Fruit fly (Drosophila melanogaster) whole organism, embryonic: ENCODE results near the gene Fbw5.

ENCODE experiments used
- Adf1 ChIP-seq: fragments of 200-800 bp; sonication (Bioruptor generic); IDR thresholded peaks from 2 replicates; pipeline ENCODE4 v1.3.6; 2022; ENCODE audit warnings: missing biosample characterization, missing genetic modification characterization
- BtbVII ChIP-seq: fragments of 200-800 bp; sonication (Bioruptor generic); optimal IDR thresholded peaks from 3 replicates; lab custom pipeline; 2017; ENCODE audit warnings: missing biosample characterization, mild to moderate bottlenecking, missing genetic modification characterization
- C15 ChIP-seq: fragments of 200-800 bp; sonication (Bioruptor generic); IDR thresholded peaks from 3 replicates; pipeline ENCODE4 v1.3.6; 2022; ENCODE audit warnings: missing biosample characterization, missing genetic modification characterization
- CG10147 ChIP-seq: fragments of 200-800 bp; sonication (Bioruptor generic); optimal IDR thresholded peaks from 2 replicates; lab custom pipeline; 2019; ENCODE audit warnings: missing biosample characterization, mild to moderate bottlenecking, missing genetic modification characterization, moderate library complexity
- CG10274 ChIP-seq: fragments of 200-800 bp; sonication (Bioruptor generic); optimal IDR thresholded peaks from 3 replicates; lab custom pipeline; 2017; ENCODE audit warnings: missing biosample characterization, mild to moderate bottlenecking, missing genetic modification characterization
- CG11085 ChIP-seq: fragments of 200-800 bp; sonication (Bioruptor generic); IDR thresholded peaks from 2 replicates; pipeline ENCODE4 v1.3.6; 2022; ENCODE audit warnings: missing biosample characterization, missing genetic modification characterization
- CG11093 ChIP-seq: fragments of 200-800 bp; sonication (Bioruptor generic); IDR thresholded peaks from 3 replicates; pipeline ENCODE4 v1.3.6; 2022; ENCODE audit warnings: missing biosample characterization, missing genetic modification characterization
- CG12391 ChIP-seq: fragments of 200-800 bp; sonication (Bioruptor generic); optimal IDR thresholded peaks from 3 replicates; lab custom pipeline; 2018; ENCODE audit warnings: missing biosample characterization, mild to moderate bottlenecking, missing genetic modification characterization, moderate library complexity
- CG14050 ChIP-seq: fragments of 200-800 bp; sonication (Bioruptor generic); IDR thresholded peaks from 3 replicates; pipeline ENCODE4 v1.3.6; 2022; ENCODE audit warnings: missing biosample characterization, missing genetic modification characterization
- CG15269 ChIP-seq: fragments of 200-800 bp; sonication (Bioruptor generic); optimal IDR thresholded peaks from 2 replicates; lab custom pipeline; 2018; ENCODE audit warnings: missing biosample characterization, mild to moderate bottlenecking, missing genetic modification characterization, moderate library complexity
- CG17568 ChIP-seq: fragments of 200-800 bp; sonication (Bioruptor generic); optimal IDR thresholded peaks from 2 replicates; lab custom pipeline; 2018; ENCODE audit warnings: missing biosample characterization, mild to moderate bottlenecking, missing genetic modification characterization, moderate library complexity
- CG18599 ChIP-seq: fragments of 200-800 bp; sonication (Bioruptor generic); optimal IDR thresholded peaks from 3 replicates; lab custom pipeline; 2017; ENCODE audit warnings: missing biosample characterization, missing genetic modification characterization, mild to moderate bottlenecking, moderate library complexity, missing genetic modification reagents
- CG2875 ChIP-seq: fragments of 200-800 bp; sonication (Bioruptor generic); optimal IDR thresholded peaks from 2 replicates; lab custom pipeline; 2017; ENCODE audit warnings: missing biosample characterization, mild to moderate bottlenecking, missing genetic modification characterization, missing genetic modification reagents
- CG34422 ChIP-seq: fragments of 200-800 bp; sonication (Bioruptor generic); IDR thresholded peaks from 3 replicates; pipeline ENCODE4 v1.3.6; 2022; ENCODE audit warnings: missing biosample characterization, missing genetic modification characterization
- CG3838 ChIP-seq: fragments of 200-800 bp; sonication (Bioruptor generic); optimal IDR thresholded peaks from 3 replicates; lab custom pipeline; 2016; ENCODE audit warnings: missing biosample characterization, missing genetic modification characterization
- CG4854 ChIP-seq: fragments of 200-800 bp; sonication (Bioruptor generic); optimal IDR thresholded peaks from 2 replicates; lab custom pipeline; 2016; ENCODE audit warnings: missing biosample characterization, missing genetic modification characterization, inconsistent platforms
- CG5180 ChIP-seq: fragments of 200-800 bp; sonication (Bioruptor generic); optimal IDR thresholded peaks from 3 replicates; lab custom pipeline; 2017; ENCODE audit warnings: missing biosample characterization, missing genetic modification characterization, mild to moderate bottlenecking, moderate library complexity, missing genetic modification reagents
- CG7839 ChIP-seq: fragments of 200-800 bp; sonication (Bioruptor generic); optimal IDR thresholded peaks from 3 replicates; lab custom pipeline; 2018; ENCODE audit warnings: missing biosample characterization, mild to moderate bottlenecking, missing genetic modification characterization, moderate library complexity
- CG8924 ChIP-seq: fragments of 200-800 bp; optimal IDR thresholded peaks from 3 replicates; lab custom pipeline; 2019; ENCODE audit warnings: missing biosample characterization, mild to moderate bottlenecking, missing genetic modification characterization, moderate library complexity
- Camta ChIP-seq: fragments of 200-800 bp; sonication (Bioruptor generic); optimal IDR thresholded peaks from 2 replicates; lab custom pipeline; 2016; ENCODE audit warnings: missing biosample characterization, missing genetic modification characterization
- Dll ChIP-seq: fragments of 200-800 bp; sonication (Bioruptor generic); IDR thresholded peaks from 4 replicates; pipeline ENCODE4 v1.3.6; 2022; ENCODE audit warnings: missing biosample characterization, missing genetic modification characterization; ENCODE audit not compliant: partially characterized antibody
- Fer1 ChIP-seq: fragments of 200-800 bp; sonication (Bioruptor generic); optimal IDR thresholded peaks from 2 replicates; lab custom pipeline; 2017; ENCODE audit warnings: missing biosample characterization, mild to moderate bottlenecking, missing genetic modification characterization
- Fer2 ChIP-seq: fragments of 200-800 bp; sonication (Bioruptor generic); optimal IDR thresholded peaks from 2 replicates; lab custom pipeline; 2018; ENCODE audit warnings: missing biosample characterization, mild to moderate bottlenecking, missing genetic modification characterization, moderate library complexity
- Gug ChIP-seq: fragments of 200-800 bp; sonication (Bioruptor generic); IDR thresholded peaks from 4 replicates; pipeline ENCODE4 v1.3.6; 2022; ENCODE audit warnings: missing biosample characterization, missing genetic modification characterization
- Hmr ChIP-seq: fragments of 200-800 bp; sonication (Bioruptor generic); optimal IDR thresholded peaks from 3 replicates; lab custom pipeline; 2017; ENCODE audit warnings: mild to moderate bottlenecking, missing biosample characterization, missing genetic modification reagents, missing genetic modification characterization
- MTF-1 ChIP-seq: fragments of 200-800 bp; sonication (Bioruptor generic); optimal IDR thresholded peaks from 2 replicates; lab custom pipeline; 2018; ENCODE audit warnings: missing biosample characterization, mild to moderate bottlenecking, missing genetic modification characterization, borderline replicate concordance
- Mrtf ChIP-seq: fragments of 200-800 bp; sonication (Bioruptor generic); IDR thresholded peaks from 3 replicates; pipeline ENCODE4 v1.3.6; 2022; ENCODE audit warnings: missing biosample characterization, missing genetic modification characterization
- NFAT ChIP-seq: fragments of 200-800 bp; sonication (Bioruptor generic); IDR thresholded peaks from 2 replicates; pipeline ENCODE4 v1.3.6; 2022; ENCODE audit warnings: missing biosample characterization, missing genetic modification characterization
- Pdp1 ChIP-seq, 2 experiments: fragments of 200-800 bp; sonication (Bioruptor generic); optimal IDR thresholded peaks; 3 replicates each; lab custom pipeline; 2016; ENCODE audit warnings: missing biosample characterization in 2 of 2, missing genetic modification characterization in 2 of 2, mild to moderate bottlenecking in 1 of 2, moderate library complexity in 1 of 2
- Xrp1 ChIP-seq: fragments of 200-800 bp; sonication (Bioruptor generic); IDR thresholded peaks from 2 replicates; pipeline ENCODE4 v1.3.6; 2022; ENCODE audit warnings: missing biosample characterization, missing genetic modification characterization
- abd-A ChIP-seq: fragments of 200-800 bp; sonication (Bioruptor generic); optimal IDR thresholded peaks from 3 replicates; lab custom pipeline; 2019; ENCODE audit warnings: missing biosample characterization, mild to moderate bottlenecking, missing genetic modification characterization, moderate library complexity
- btn ChIP-seq: fragments of 200-800 bp; sonication (Bioruptor generic); optimal IDR thresholded peaks from 2 replicates; lab custom pipeline; 2016; ENCODE audit warnings: missing biosample characterization, missing genetic modification characterization
- cad ChIP-seq: fragments of >200 bp; optimal IDR thresholded peaks from 2 replicates; lab custom pipeline; 2017; ENCODE audit warnings: missing biosample characterization, missing genetic modification characterization
- cg ChIP-seq: fragments of 200-800 bp; sonication (Bioruptor generic); optimal IDR thresholded peaks from 3 replicates; lab custom pipeline; 2019; ENCODE audit warnings: missing biosample characterization, mild to moderate bottlenecking, missing genetic modification characterization, moderate library complexity
- chn ChIP-seq: fragments of 200-800 bp; sonication (Bioruptor generic); optimal IDR thresholded peaks from 2 replicates; lab custom pipeline; 2016; ENCODE audit warnings: missing biosample characterization, missing genetic modification characterization
- crc ChIP-seq: fragments of 200-800 bp; sonication (Bioruptor generic); optimal IDR thresholded peaks from 2 replicates; lab custom pipeline; 2016; ENCODE audit warnings: missing biosample characterization, missing genetic modification characterization
- crp ChIP-seq, 2 experiments: fragments of 200-800 bp; sonication (Bioruptor generic); optimal IDR thresholded peaks; 2 replicates in 1 of 2; 3 replicates in 1 of 2; lab custom pipeline; 2017; ENCODE audit warnings: missing biosample characterization in 2 of 2, missing genetic modification characterization in 2 of 2, mild to moderate bottlenecking in 1 of 2, moderate library complexity in 1 of 2
- dm ChIP-seq: fragments of 200-800 bp; sonication (Bioruptor generic); optimal IDR thresholded peaks from 3 replicates; lab custom pipeline; 2016; ENCODE audit warnings: missing biosample characterization, missing genetic modification characterization
- dpn ChIP-seq, 2 experiments: fragments of 200-800 bp; sonication (Bioruptor generic); optimal IDR thresholded peaks; 3 replicates each; lab custom pipeline; 2016; ENCODE audit warnings: missing biosample characterization in 2 of 2, missing genetic modification characterization in 2 of 2
- fd96Cb ChIP-seq: fragments of 200-800 bp; sonication (Bioruptor generic); optimal IDR thresholded peaks from 2 replicates; lab custom pipeline; 2018; ENCODE audit warnings: missing biosample characterization, mild to moderate bottlenecking, missing genetic modification characterization, moderate library complexity
- fru ChIP-seq: fragments of >200 bp; optimal IDR thresholded peaks from 2 replicates; lab custom pipeline; 2017
- ham ChIP-seq: fragments of 200-800 bp; sonication (Bioruptor generic); IDR thresholded peaks from 2 replicates; pipeline ENCODE4 v1.3.6; 2022; ENCODE audit warnings: missing biosample characterization, missing genetic modification characterization
- insv ChIP-seq, 2 experiments: fragments of 200-800 bp; sonication (Bioruptor generic); optimal IDR thresholded peaks; 3 replicates each; lab custom pipeline; 2016 to 2018; ENCODE audit warnings: missing biosample characterization in 2 of 2, missing genetic modification characterization in 2 of 2
- nmo ChIP-seq: fragments of 200-800 bp; sonication (Bioruptor generic); optimal IDR thresholded peaks from 2 replicates; lab custom pipeline; 2018; ENCODE audit warnings: missing biosample characterization, mild to moderate bottlenecking, missing genetic modification characterization, moderate library complexity
- sens-2 ChIP-seq: fragments of 200-800 bp; sonication (Bioruptor generic); IDR thresholded peaks from 2 replicates; pipeline ENCODE4 v1.3.6; 2022; ENCODE audit warnings: missing biosample characterization, missing genetic modification characterization
- slp2 ChIP-seq: fragments of 200-800 bp; sonication (Bioruptor generic); optimal IDR thresholded peaks from 2 replicates; lab custom pipeline; 2016; ENCODE audit warnings: missing biosample characterization, missing genetic modification characterization
- stwl ChIP-seq: fragments of 200-800 bp; sonication (Bioruptor generic); optimal IDR thresholded peaks from 3 replicates; lab custom pipeline; 2018; ENCODE audit warnings: missing biosample characterization, mild to moderate bottlenecking, missing genetic modification characterization, moderate library complexity
- tgo ChIP-seq: fragments of 200-800 bp; sonication (Bioruptor generic); IDR thresholded peaks from 3 replicates; pipeline ENCODE4 v1.3.6; 2022; ENCODE audit warnings: missing biosample characterization, missing genetic modification characterization
- tll ChIP-seq, 2 experiments: fragments of 200-800 bp in 1 of 2; fragments of >200 bp in 1 of 2; sonication (Bioruptor generic) in 1 of 2; optimal IDR thresholded peaks; 2 replicates each; lab custom pipeline; 2017 to 2019; ENCODE audit warnings: missing biosample characterization in 2 of 2, missing genetic modification characterization in 2 of 2, mild to moderate bottlenecking in 1 of 2, moderate library complexity in 1 of 2
- vnd ChIP-seq: fragments of 200-800 bp; sonication (Bioruptor generic); IDR thresholded peaks from 3 replicates; pipeline ENCODE4 v1.3.6; 2022; ENCODE audit warnings: missing biosample characterization, missing genetic modification characterization; ENCODE audit not compliant: partially characterized antibody
- zen ChIP-seq: fragments of 200-800 bp; sonication (Bioruptor generic); optimal IDR thresholded peaks from 3 replicates; lab custom pipeline; 2018; ENCODE audit warnings: missing biosample characterization, mild to moderate bottlenecking, missing genetic modification characterization, moderate library complexity

Gene Fbw5

DNA sequence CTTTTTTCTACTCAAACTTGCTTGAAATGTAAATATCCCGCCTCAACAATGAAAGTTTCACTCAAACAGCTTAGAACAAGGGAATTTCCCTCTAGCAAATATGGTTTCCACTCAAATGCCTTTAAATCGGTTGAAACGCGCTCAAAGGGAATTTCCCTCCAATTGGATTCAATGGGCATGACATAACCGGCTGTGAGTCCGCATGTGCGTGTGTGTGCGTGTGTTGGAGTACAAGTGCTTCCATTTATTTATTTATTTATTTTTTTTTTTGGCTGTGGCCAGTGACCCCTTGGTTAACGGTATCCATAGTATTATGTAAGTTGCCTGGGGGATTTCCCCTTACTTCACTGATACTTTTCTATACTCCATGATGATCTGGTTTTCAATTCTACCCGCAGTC is 10.4 kb upstream of the Fbw5 start (continued):
- TF ChIP-seq cad (GFP tag; lab: Kevin White, UChicago): no peak
- TF ChIP-seq CG17568: no peak
- TF ChIP-seq Adf1 (GFP tag; lab: Robert Waterston, UW): no peak; the same call in 1 of the 2 replicates
- TF ChIP-seq CG10147 (GFP tag; lab: Kevin White, UChicago): no peak
- no peak for TF ChIP-seq Fer1 (GFP tag; lab: Kevin White, UChicago)
- no peak for TF ChIP-seq C15
- TF ChIP-seq Xrp1 (GFP tag; lab: Robert Waterston, UW): no peak
- no peak for TF ChIP-seq CG7839 (tag; lab: Kevin White, UChicago)
- no peak for TF ChIP-seq CG18599 (GFP tag; lab: Kevin White, UChicago)
- no peak for TF ChIP-seq MTF-1 (GFP tag; lab: Kevin White, UChicago)
- no peak for TF ChIP-seq sens-2
- TF ChIP-seq insv (GFP tag; optimal IDR thresholded peaks at IDR 0.05; lab: Kevin White, UChicago): peak in 1 of 2 experiments; percentile 90
- no peak for TF ChIP-seq fd96Cb (tag; lab: Kevin White, UChicago)
- TF ChIP-seq CG34422 (GFP tag; lab: Robert Waterston, UW): no peak
- no peak for TF ChIP-seq btn (GFP tag; lab: Kevin White, UChicago)
- TF ChIP-seq Hmr (GFP tag; lab: Kevin White, UChicago): no peak
- no peak for TF ChIP-seq CG14050
- no peak for TF ChIP-seq tgo
- TF ChIP-seq CG4854 (GFP tag; lab: Kevin White, UChicago): no peak
- peak; percentile 12 for TF ChIP-seq abd-A (tag; lab: Kevin White, UChicago)
- no peak for TF ChIP-seq Dll (GFP tag; lab: Robert Waterston, UW)
- TF ChIP-seq tll (GFP tag; optimal IDR thresholded peaks at IDR 0.05; lab: Kevin White, UChicago): no peak
- no peak for TF ChIP-seq zen (tag; lab: Kevin White, UChicago)
- no peak for TF ChIP-seq CG3838 (GFP tag; lab: Kevin White, UChicago)
- no peak for TF ChIP-seq BtbVII (GFP tag; lab: Kevin White, UChicago)
- peak; percentile 14 for TF ChIP-seq stwl
- no peak for TF ChIP-seq crp (GFP tag; optimal IDR thresholded peaks at IDR 0.05; lab: Kevin White, UChicago)
- no peak for TF ChIP-seq ham (GFP tag; lab: Robert Waterston, UW)
- TF ChIP-seq CG15269 (tag; lab: Kevin White, UChicago): no peak
- TF ChIP-seq Camta (GFP tag; lab: Kevin White, UChicago): no peak
- no peak for TF ChIP-seq dpn (GFP tag; optimal IDR thresholded peaks at IDR 0.05; lab: Kevin White, UChicago)
- TF ChIP-seq CG12391 (tag; lab: Kevin White, UChicago): no peak
- no peak for TF ChIP-seq nmo
- TF ChIP-seq CG2875 (GFP tag; lab: Kevin White, UChicago): no peak
- TF ChIP-seq CG5180 (GFP tag; lab: Kevin White, UChicago): peak; percentile 40
- TF ChIP-seq fru (lab: Kevin White, UChicago): no peak
- TF ChIP-seq Mrtf (GFP tag; lab: Robert Waterston, UW): no peak
- TF ChIP-seq NFAT (GFP tag; lab: Robert Waterston, UW): no peak
- no peak for TF ChIP-seq dm (GFP tag; lab: Kevin White, UChicago)
- TF ChIP-seq crc (GFP tag; lab: Kevin White, UChicago): no peak
- TF ChIP-seq Pdp1 (GFP tag; optimal IDR thresholded peaks at IDR 0.05; lab: Kevin White, UChicago): peak in 1 of 2 experiments; percentile 98
- TF ChIP-seq chn (GFP tag; lab: Kevin White, UChicago): no peak
- no peak for TF ChIP-seq Fer2
- TF ChIP-seq CG10274 (GFP tag; lab: Kevin White, UChicago): no peak
- TF ChIP-seq Gug: no peak
- no peak for TF ChIP-seq CG8924
- no peak for TF ChIP-seq slp2 (GFP tag; lab: Kevin White, UChicago)
- TF ChIP-seq vnd (GFP tag; lab: Robert Waterston, UW): no peak
- TF ChIP-seq CG11085 (GFP tag; lab: Robert Waterston, UW): no peak
- no peak for TF ChIP-seq CG11093 (GFP tag; lab: Robert Waterston, UW)
- peak; percentile 71 for TF ChIP-seq cg (GFP tag; lab: Kevin White, UChicago)
